Fruit fly (Drosophila melanogaster) whole organism, prepupa: ENCODE measurements around the gene CG31125.

Experiments used
- CG11294 ChIP-seq: fragments of 200-800 bp; sonication (Bioruptor generic); IDR thresholded peaks from 2 replicates; pipeline ENCODE4 v1.3.6; 2022; ENCODE audit warnings: missing biosample characterization, missing genetic modification characterization
- CG11762 ChIP-seq: fragments of 200-800 bp; sonication (Bioruptor generic); optimal IDR thresholded peaks from 3 replicates; lab custom pipeline; 2016; ENCODE audit warnings: missing biosample characterization, missing genetic modification characterization; ENCODE audit not compliant: insufficient read depth
- CG1621 ChIP-seq: fragments of 200-800 bp; sonication (Bioruptor generic); optimal IDR thresholded peaks from 3 replicates; lab custom pipeline; 2018; ENCODE audit warnings: missing biosample characterization, mild to moderate bottlenecking, missing genetic modification characterization
- CG16779 ChIP-seq: fragments of 200-800 bp; sonication (Bioruptor generic); optimal IDR thresholded peaks from 3 replicates; lab custom pipeline; 2017; ENCODE audit warnings: missing biosample characterization, mild to moderate bottlenecking, missing genetic modification characterization
- CG3032 ChIP-seq: fragments of 200-800 bp; optimal IDR thresholded peaks from 2 replicates; lab custom pipeline; 2019; ENCODE audit warnings: missing biosample characterization, mild to moderate bottlenecking, missing genetic modification characterization, moderate library complexity
- CG31627 ChIP-seq: fragments of 200-800 bp; sonication (Bioruptor generic); optimal IDR thresholded peaks from 3 replicates; lab custom pipeline; 2016; ENCODE audit warnings: missing biosample characterization, missing genetic modification characterization
- CG4318 ChIP-seq: fragments of 200-800 bp; sonication (Bioruptor generic); optimal IDR thresholded peaks from 3 replicates; lab custom pipeline; 2017; ENCODE audit warnings: missing biosample characterization, mild to moderate bottlenecking, missing genetic modification characterization
- CG6163 ChIP-seq: fragments of 200-800 bp; sonication (Bioruptor generic); IDR thresholded peaks from 3 replicates; pipeline ENCODE4 v1.3.6; 2022; ENCODE audit warnings: missing biosample characterization, missing genetic modification characterization
- CG6808 ChIP-seq: fragments of 200-800 bp; sonication (Bioruptor generic); optimal IDR thresholded peaks from 3 replicates; lab custom pipeline; 2017; ENCODE audit warnings: missing biosample characterization, missing genetic modification characterization, mild to moderate bottlenecking, moderate library complexity, missing genetic modification reagents
- CG6854 ChIP-seq: fragments of 200-800 bp; sonication (Bioruptor generic); optimal IDR thresholded peaks from 2 replicates; lab custom pipeline; 2017; ENCODE audit warnings: missing biosample characterization, mild to moderate bottlenecking, missing genetic modification characterization
- CG8119 ChIP-seq: fragments of 200-800 bp; sonication (Bioruptor generic); IDR thresholded peaks from 3 replicates; pipeline ENCODE4 v1.3.6; 2022; ENCODE audit warnings: missing biosample characterization, missing genetic modification characterization
- CG8319 ChIP-seq: fragments of 200-800 bp; sonication (Bioruptor generic); optimal IDR thresholded peaks from 3 replicates; lab custom pipeline; 2016; ENCODE audit warnings: missing biosample characterization, missing genetic modification characterization
- CG8632 ChIP-seq: fragments of 200-800 bp; sonication (Bioruptor generic); optimal IDR thresholded peaks from 3 replicates; lab custom pipeline; 2016; ENCODE audit warnings: missing biosample characterization, missing genetic modification characterization
- CG9139 ChIP-seq: fragments of 200-800 bp; sonication (Bioruptor generic); optimal IDR thresholded peaks from 3 replicates; lab custom pipeline; 2017; ENCODE audit warnings: missing biosample characterization, mild to moderate bottlenecking, missing genetic modification characterization
- Eip75B ChIP-seq: fragments of 200-800 bp; sonication (Bioruptor generic); optimal IDR thresholded peaks from 3 replicates; lab custom pipeline; 2016; ENCODE audit warnings: missing biosample characterization, missing genetic modification characterization
- Eip93F ChIP-seq: fragments of 200-800 bp; sonication (Bioruptor generic); optimal IDR thresholded peaks from 2 replicates; lab custom pipeline; 2016; ENCODE audit warnings: missing biosample characterization, mild to moderate bottlenecking, missing genetic modification characterization
- Ets21C ChIP-seq: fragments of 200-800 bp; sonication (Bioruptor generic); optimal IDR thresholded peaks from 3 replicates; lab custom pipeline; 2016; ENCODE audit warnings: missing biosample characterization, missing genetic modification characterization
- Hr38 ChIP-seq: sonication (Bioruptor generic); optimal IDR thresholded peaks from 2 replicates; lab custom pipeline; 2016; ENCODE audit warnings: missing biosample characterization, missing genetic modification characterization
- Hr4 ChIP-seq: fragments of 200-800 bp; sonication (Bioruptor generic); optimal IDR thresholded peaks from 3 replicates; lab custom pipeline; 2016; ENCODE audit warnings: missing biosample characterization, missing genetic modification characterization
- Lpt ChIP-seq: fragments of 200-800 bp; sonication (Bioruptor generic); optimal IDR thresholded peaks from 3 replicates; lab custom pipeline; 2016; ENCODE audit warnings: missing biosample characterization, missing genetic modification characterization
- Met ChIP-seq: fragments of 200-800 bp; sonication (Bioruptor generic); optimal IDR thresholded peaks from 3 replicates; lab custom pipeline; 2016; ENCODE audit warnings: missing biosample characterization, missing genetic modification characterization
- Smox ChIP-seq: fragments of 200-800 bp; sonication (Bioruptor generic); optimal IDR thresholded peaks from 3 replicates; lab custom pipeline; 2016; ENCODE audit warnings: missing biosample characterization, missing genetic modification characterization
- Sox102F ChIP-seq: fragments of 200-800 bp; sonication (Bioruptor generic); optimal IDR thresholded peaks from 2 replicates; lab custom pipeline; 2016; ENCODE audit warnings: missing biosample characterization, mild to moderate bottlenecking, missing genetic modification characterization
- Sox15 ChIP-seq: fragments of 200-800 bp; sonication (Bioruptor generic); optimal IDR thresholded peaks from 3 replicates; lab custom pipeline; 2016; ENCODE audit warnings: missing biosample characterization, missing genetic modification characterization
- achi ChIP-seq: fragments of 200-800 bp; sonication (Bioruptor generic); optimal IDR thresholded peaks from 3 replicates; lab custom pipeline; 2016; ENCODE audit warnings: missing biosample characterization, missing genetic modification characterization
- dac ChIP-seq: fragments of 200-800 bp; sonication (Bioruptor generic); optimal IDR thresholded peaks from 2 replicates; lab custom pipeline; 2017; ENCODE audit warnings: missing biosample characterization, mild to moderate bottlenecking, missing genetic modification characterization
- dsx ChIP-seq: fragments of 200-800 bp; optimal IDR thresholded peaks from 3 replicates; lab custom pipeline; 2019; ENCODE audit warnings: missing biosample characterization, mild to moderate bottlenecking, missing genetic modification characterization, moderate library complexity; ENCODE audit not compliant: poor library complexity, severe bottlenecking
- eg ChIP-seq: fragments of 200-800 bp; sonication (Bioruptor generic); IDR thresholded peaks from 3 replicates; pipeline ENCODE4 v1.3.6; 2022; ENCODE audit warnings: missing biosample characterization, missing genetic modification characterization
- esn ChIP-seq: fragments of 200-800 bp; sonication (Bioruptor generic); optimal IDR thresholded peaks from 2 replicates; lab custom pipeline; 2016; ENCODE audit warnings: missing biosample characterization, mild to moderate bottlenecking, missing genetic modification characterization, moderate library complexity
- fd59A ChIP-seq: fragments of 200-800 bp; sonication (Bioruptor generic); optimal IDR thresholded peaks from 2 replicates; lab custom pipeline; 2017; ENCODE audit warnings: missing biosample characterization, mild to moderate bottlenecking, missing genetic modification characterization, missing genetic modification reagents
- fkh ChIP-seq: fragments of 200-800 bp; sonication (Bioruptor generic); optimal IDR thresholded peaks from 3 replicates; lab custom pipeline; 2017; ENCODE audit warnings: missing biosample characterization, mild to moderate bottlenecking, missing genetic modification characterization, moderate library complexity
- lz ChIP-seq: fragments of 200-800 bp; sonication (Bioruptor generic); optimal IDR thresholded peaks from 3 replicates; lab custom pipeline; 2016; ENCODE audit warnings: missing biosample characterization, missing genetic modification characterization
- svp ChIP-seq: fragments of 200-800 bp; sonication (Bioruptor generic); peaks from one replicate; lab custom pipeline; 2016; ENCODE audit warnings: missing biosample characterization, missing genetic modification characterization
- vri ChIP-seq: fragments of 200-800 bp; sonication (Bioruptor generic); optimal IDR thresholded peaks from 3 replicates; lab custom pipeline; 2016; ENCODE audit warnings: missing biosample characterization, mild to moderate bottlenecking, missing genetic modification characterization

CG31125 gene

DNA sequence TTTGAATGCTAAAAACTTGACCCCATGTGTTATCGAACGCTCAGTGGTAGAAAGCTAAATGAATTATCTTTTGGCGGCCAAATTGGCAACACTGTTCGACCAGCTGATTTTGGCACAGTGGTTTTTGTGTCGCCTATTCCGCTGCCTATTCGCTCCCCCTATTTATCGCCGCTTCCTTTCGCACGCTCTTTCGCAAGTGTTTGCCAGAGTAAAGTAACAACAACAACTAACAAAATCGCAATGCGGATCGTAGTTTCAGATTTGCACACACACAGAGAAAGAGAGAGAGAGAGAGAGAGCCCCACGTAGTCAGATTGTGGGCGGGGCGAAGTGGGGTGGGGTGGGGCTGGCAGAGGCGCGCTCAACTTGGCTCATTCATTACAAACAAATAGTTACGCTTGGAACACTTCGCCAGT, 3.6 kb downstream of the CG31125 start (continued):
- TF ChIP-seq dac (no peak), lz (no peak), CG6808 (GFP tag; lab: Kevin White, UChicago) (no peak), CG11294 (no peak), Sox15 (no peak), Lpt (GFP tag; lab: Kevin White, UChicago) (peak; percentile 59), vri (no peak), Smox (no peak), Ets21C (GFP tag; lab: Kevin White, UChicago) (no peak), CG1621 (tag; lab: Kevin White, UChicago) (peak; percentile 64), Hr4 (GFP tag; lab: Kevin White, UChicago) (no peak), Hr38 (GFP tag; lab: Kevin White, UChicago) (no peak), esn (GFP tag; lab: Kevin White, UChicago) (peak; percentile 8), CG4318 (no peak), Eip75B (GFP tag; lab: Kevin White, UChicago) (no peak), Sox102F (GFP tag; lab: Kevin White, UChicago) (no peak), dsx (GFP tag; lab: Kevin White, UChicago) (peak; percentile 49), CG8119 (GFP tag; lab: Robert Waterston, UW) (peak; percentile 56; the same call in 1 of the 3 replicates), Eip93F (no peak), CG16779 (no peak), CG8319 (GFP tag; lab: Kevin White, UChicago) (no peak), CG6854 (GFP tag; lab: Kevin White, UChicago) (peak; percentile 29), fkh (no peak), CG8632 (no peak), Met (GFP tag; lab: Kevin White, UChicago) (no peak), CG11762 (GFP tag; lab: Kevin White, UChicago) (no peak), CG6163 (GFP tag; lab: Robert Waterston, UW) (peak; percentile 85)

DNA sequence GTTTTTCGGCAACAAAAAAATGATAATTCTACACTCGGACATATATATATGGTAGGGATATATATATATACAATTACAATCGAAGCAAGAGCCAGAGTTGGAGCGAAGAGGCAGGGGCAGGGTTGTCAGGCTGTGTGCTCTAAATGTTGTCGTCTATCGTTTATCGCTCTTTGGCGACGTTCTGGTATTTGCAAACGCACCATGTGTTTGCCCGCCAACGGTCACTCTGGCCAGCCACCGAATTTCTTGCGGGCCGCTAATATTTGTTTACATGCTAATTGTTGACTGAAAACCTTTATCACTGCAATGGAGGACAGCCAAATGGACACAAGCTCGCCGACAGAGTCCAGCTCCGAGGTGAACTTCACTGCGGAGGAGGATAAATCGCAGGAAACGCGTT, 4.7 kb downstream of the CG31125 start, which contains the start of the genes puf and ash2:
puf (minus strand) TSS at position 121 of the 400 bp plus-strand sequence.
ash2 (plus strand) TSS at position 203 of the 400 bp plus-strand sequence.
- TF ChIP-seq CG6808 (GFP tag; lab: Kevin White, UChicago) (no peak), CG3032 (tag; lab: Kevin White, UChicago) (no peak), CG6163 (GFP tag; lab: Robert Waterston, UW) (0 out of 3 replicates have a peak, but pooled peaks have one; percentile 14), achi (GFP tag; lab: Kevin White, UChicago) (no peak), CG31627 (no peak), eg (GFP tag; lab: Robert Waterston, UW) (0 out of 3 replicates have a peak, but pooled peaks have one; percentile 27), CG9139 (no peak)
- TF ChIP-seq, all 60 proteins: peak for 2

DNA sequence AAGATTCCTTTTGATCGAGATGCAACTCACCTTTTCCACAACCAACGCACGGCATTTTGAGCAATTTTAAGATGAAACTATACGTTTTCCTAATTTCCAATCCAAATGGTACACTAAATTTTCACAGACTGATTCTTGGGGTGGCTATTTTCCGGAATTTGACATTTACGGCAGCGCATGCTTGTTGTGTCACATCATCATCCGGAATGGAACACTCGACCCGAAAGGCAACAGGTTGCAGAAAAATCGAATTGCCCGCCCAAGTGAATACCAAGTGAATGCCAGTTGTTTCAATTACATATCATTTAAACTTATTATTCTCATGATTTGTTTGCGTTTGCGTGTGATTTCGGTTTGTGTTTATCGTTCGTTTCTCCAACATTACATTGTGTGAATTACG, 19.7 kb downstream of the CG31125 start, which contains the start of gene MtnF:
MtnF (minus strand) TSS at position 209 of the 400 bp plus-strand sequence.
- TF ChIP-seq fd59A (GFP tag; lab: Kevin White, UChicago) = no peak

DNA sequence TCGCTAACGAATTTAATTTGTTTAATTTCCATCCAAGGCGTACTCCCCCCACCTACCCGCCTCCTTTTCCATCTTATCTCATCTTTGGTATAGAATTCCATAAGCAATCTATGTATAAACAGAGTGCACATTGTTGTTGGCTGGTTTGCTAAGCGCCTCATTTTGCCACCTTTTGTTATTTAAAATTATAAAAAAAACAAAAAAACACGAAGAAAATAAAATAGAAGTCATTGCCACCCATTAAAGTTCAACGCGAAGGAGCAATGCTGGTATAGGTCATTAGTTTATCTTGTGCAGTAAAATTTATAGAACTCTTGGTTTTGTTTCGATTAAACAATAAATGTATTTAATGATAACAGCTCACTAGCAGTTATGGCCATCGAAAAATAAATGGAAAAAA, 20.3 kb downstream of the CG31125 start:
- TF ChIP-seq Sox102F (GFP tag; lab: Kevin White, UChicago) = no peak
- TF ChIP-seq svp (GFP tag; lab: Kevin White, UChicago) = peak; percentile 83
- no peak for TF ChIP-seq CG3032 (tag; lab: Kevin White, UChicago)
- no peak for TF ChIP-seq CG8632
- TF ChIP-seq Hr38 (GFP tag; lab: Kevin White, UChicago) = no peak
- TF ChIP-seq eg (GFP tag; lab: Robert Waterston, UW) = no peak
